Fruit fly (Drosophila melanogaster): ENCODE data around the gene Uch.

The Uch gene

DNA sequence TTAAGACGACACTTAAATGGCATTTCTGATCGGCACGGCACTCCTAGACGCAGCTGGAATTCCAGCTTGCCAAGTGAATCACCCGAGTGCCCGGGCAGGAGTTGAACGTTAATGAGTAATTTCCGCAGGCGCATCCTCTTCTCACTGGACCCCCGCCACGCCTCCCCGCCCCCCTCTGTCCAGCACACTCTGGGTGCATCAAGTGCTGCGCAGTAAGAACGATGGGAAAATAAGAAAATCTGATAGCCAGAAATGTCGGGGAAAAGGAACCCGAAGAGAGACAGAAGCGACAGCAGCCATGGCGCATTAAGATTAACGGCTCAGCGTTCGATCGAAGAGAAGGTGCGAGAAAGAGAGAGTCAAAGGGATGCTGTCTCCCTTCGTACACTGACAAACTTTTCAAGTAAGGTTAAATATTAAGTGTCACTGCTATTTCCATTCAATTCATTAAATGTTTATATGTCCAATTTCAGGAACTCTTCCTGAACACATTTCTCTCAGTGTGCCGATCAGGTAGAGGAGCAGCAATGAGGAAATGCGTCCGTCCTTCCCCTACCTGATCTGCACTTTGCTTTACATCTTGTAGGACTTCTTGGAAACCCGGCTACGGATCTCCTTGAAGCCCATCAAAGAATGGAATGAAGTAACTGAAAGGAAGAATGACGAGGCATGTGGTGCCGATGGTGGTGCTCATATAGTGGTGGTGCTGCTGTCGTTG, 49.3 kb downstream of the Uch start (continued):
- TF ChIP-seq lab (GFP tag; optimal IDR thresholded peaks at IDR 0.05) (peak; percentile 6), chif (GFP tag; optimal IDR thresholded peaks at IDR 0.05) (peak; percentile 46 to 85), ara (GFP tag; IDR thresholded peaks at IDR 0.05) (peak; percentile 92), dati (GFP tag; IDR thresholded peaks at IDR 0.05) (0 out of 2 replicates have a peak, but pooled peaks have one; percentile 44), fd102C (GFP tag; optimal IDR thresholded peaks at IDR 0.05) (peak; percentile 94), CG1792 (GFP tag; optimal IDR thresholded peaks at IDR 0.05) (peak; percentile 23), B-H1 (GFP tag; IDR thresholded peaks at IDR 0.05) (no peak), CG6254 (GFP tag; optimal IDR thresholded peaks at IDR 0.05) (peak; percentile 72), lmd (GFP tag; IDR thresholded peaks at IDR 0.05) (peak; percentile 26; the same call in 1 of the 2 replicates), HHEX (GFP tag; optimal IDR thresholded peaks at IDR 0.05) (peak; percentile 33), sens (GFP tag) (peak; percentile 95), dysf (GFP tag; IDR thresholded peaks at IDR 0.05) (0 out of 3 replicates have a peak, but pooled peaks have one; percentile 26), CG8944 (GFP tag; optimal IDR thresholded peaks at IDR 0.05) (peak; percentile 56), da (GFP tag; optimal IDR thresholded peaks at IDR 0.05) (no peak), CG12942 (GFP tag; optimal IDR thresholded peaks at IDR 0.05) (peak; percentile 44), Spps (tag; optimal IDR thresholded peaks at IDR 0.05) (peak; percentile 75), NC2β (GFP tag; optimal IDR thresholded peaks at IDR 0.05) (peak; percentile 61), CG14710 (tag; optimal IDR thresholded peaks at IDR 0.05) (peak; percentile 83), CG2712 (tag; optimal IDR thresholded peaks at IDR 0.05) (peak; percentile 91), sens-2 (GFP tag; IDR thresholded peaks at IDR 0.05) (peak; percentile 45; the same call in 1 of the 2 replicates), CG11696 (GFP tag; IDR thresholded peaks at IDR 0.05) (no peak), org-1 (GFP tag; optimal IDR thresholded peaks at IDR 0.05) (peak; percentile 58), CG4707 (GFP tag; optimal IDR thresholded peaks at IDR 0.05) (peak; percentile 15), Side (GFP tag; optimal IDR thresholded peaks at IDR 0.05) (peak; percentile 76), tx (GFP tag; optimal IDR thresholded peaks at IDR 0.05) (peak; percentile 44), Xbp1 (GFP tag; optimal IDR thresholded peaks at IDR 0.05) (peak; percentile 67), Stat92E (GFP tag; optimal IDR thresholded peaks at IDR 0.05) (peak in 1 of 3 experiments; percentile 94), wek (GFP tag; optimal IDR thresholded peaks at IDR 0.05) (peak; percentile 51), Sry-δ (GFP tag; optimal IDR thresholded peaks at IDR 0.05) (peak; percentile 21), zfh1 (GFP tag; IDR thresholded peaks at IDR 0.05) (peak; percentile 87), sisA (GFP tag; IDR thresholded peaks at IDR 0.05) (peak; percentile 60), fd64A (GFP tag; optimal IDR thresholded peaks at IDR 0.05) (peak; percentile 20), Lhr (GFP tag; optimal IDR thresholded peaks at IDR 0.05) (peak; percentile 22), CG2678 (tag; optimal IDR thresholded peaks at IDR 0.05) (peak; percentile 56), Fer1 (GFP tag; optimal IDR thresholded peaks at IDR 0.05) (no peak), CG13123 (GFP tag; optimal IDR thresholded peaks at IDR 0.05) (peak; percentile 34), CG11085 (GFP tag; IDR thresholded peaks at IDR 0.05) (no peak), twi (tag; optimal IDR thresholded peaks at IDR 0.05) (peak; percentile 89), Oaz (GFP tag; IDR thresholded peaks at IDR 0.05) (no peak), sqz (GFP tag; optimal IDR thresholded peaks at IDR 0.05) (peak; percentile 51), HLH54F (GFP tag; optimal IDR thresholded peaks at IDR 0.05) (peak; percentile 40), mld (GFP tag; IDR thresholded peaks at IDR 0.05; ENCODE audit: partially characterized antibody) (no peak), CG17568 (GFP tag; optimal IDR thresholded peaks at IDR 0.05) (peak; percentile 27), Ravus (GFP tag; IDR thresholded peaks at IDR 0.05) (0 out of 2 replicates have a peak, but pooled peaks have one; percentile 1), Awh (GFP tag; IDR thresholded peaks at IDR 0.05) (peak; percentile 63), sna (GFP tag; IDR thresholded peaks at IDR 0.05; ENCODE audit: partially characterized antibody) (no peak), CG1832 (GFP tag; optimal IDR thresholded peaks at IDR 0.05) (peak; percentile 60), ash1 (GFP tag; optimal IDR thresholded peaks at IDR 0.05) (no peak), CG13775 (GFP tag; optimal IDR thresholded peaks at IDR 0.05) (peak; percentile 71)
